Fruit fly (Drosophila melanogaster) whole organism, embryonic: ENCODE measurements around the gene Lrpprc2.

Experiments used
- Awh ChIP-seq: fragments of 200-800 bp; sonication (Bioruptor generic); IDR thresholded peaks from 2 replicates; pipeline ENCODE4, ENCODE4 v1.3.6; 2022; ENCODE audit warnings: missing biosample characterization, missing genetic modification characterization
- BEAF-32 ChIP-seq: fragments of 200-800 bp; sonication (Bioruptor generic); optimal IDR thresholded peaks from 3 replicates; lab custom pipeline; 2017; ENCODE audit warnings: missing biosample characterization, missing genetic modification characterization, mild to moderate bottlenecking, moderate library complexity, missing genetic modification reagents
- CG10431 ChIP-seq: fragments of 200-800 bp; sonication (Bioruptor generic); optimal IDR thresholded peaks from 3 replicates; lab custom pipeline; 2018; ENCODE audit warnings: missing biosample characterization, mild to moderate bottlenecking, missing genetic modification characterization
- CG10543 ChIP-seq: fragments of 200-800 bp; sonication (Bioruptor generic); optimal IDR thresholded peaks from 3 replicates; lab custom pipeline; 2017; ENCODE audit warnings: missing biosample characterization, mild to moderate bottlenecking, missing genetic modification characterization, moderate library complexity
- CG11093 ChIP-seq: fragments of 200-800 bp; sonication (Bioruptor generic); IDR thresholded peaks from 3 replicates; pipeline ENCODE4 v1.3.6; 2022; ENCODE audit warnings: missing biosample characterization, missing genetic modification characterization
- CG14667 ChIP-seq: fragments of 200-800 bp; sonication (Bioruptor generic); IDR thresholded peaks from 2 replicates; pipeline ENCODE4 v1.3.6; 2022; ENCODE audit warnings: missing biosample characterization, missing genetic modification characterization
- CG15479 ChIP-seq: fragments of 200-800 bp; sonication (Bioruptor generic); optimal IDR thresholded peaks from 3 replicates; lab custom pipeline; 2019; ENCODE audit warnings: missing biosample characterization, mild to moderate bottlenecking, missing genetic modification characterization, moderate library complexity
- CG16863 ChIP-seq: fragments of 200-800 bp; sonication (Bioruptor generic); optimal IDR thresholded peaks from 3 replicates; lab custom pipeline; 2016; ENCODE audit warnings: missing biosample characterization, missing genetic modification characterization
- CG17361 ChIP-seq: fragments of 200-800 bp; sonication (Bioruptor generic); IDR thresholded peaks from 3 replicates; pipeline ENCODE4 v1.3.6; 2022; ENCODE audit warnings: missing biosample characterization, missing genetic modification characterization
- CG17385 ChIP-seq: fragments of 200-800 bp; sonication (Bioruptor generic); optimal IDR thresholded peaks from 3 replicates; lab custom pipeline; 2018; ENCODE audit warnings: missing biosample characterization, mild to moderate bottlenecking, missing genetic modification characterization
- CG17912 ChIP-seq: fragments of 200-800 bp; sonication (Bioruptor generic); optimal IDR thresholded peaks from 2 replicates; lab custom pipeline; 2018; ENCODE audit warnings: missing biosample characterization, mild to moderate bottlenecking, missing genetic modification characterization
- CG18764 ChIP-seq: fragments of 200-800 bp; sonication (Bioruptor generic); optimal IDR thresholded peaks from 3 replicates; lab custom pipeline; 2016; ENCODE audit warnings: missing biosample characterization, missing genetic modification characterization
- CG2202 ChIP-seq: fragments of 200-800 bp; sonication (Bioruptor generic); optimal IDR thresholded peaks from 2 replicates; lab custom pipeline; 2018; ENCODE audit warnings: missing biosample characterization, mild to moderate bottlenecking, missing genetic modification characterization
- CG31224 ChIP-seq: fragments of 200-800 bp; sonication (Bioruptor generic); IDR thresholded peaks from 2 replicates; pipeline ENCODE4 v1.3.6; 2022; ENCODE audit warnings: missing biosample characterization, missing genetic modification characterization
- CG34376 ChIP-seq: fragments of 200-800 bp; sonication (Bioruptor generic); optimal IDR thresholded peaks from 2 replicates; lab custom pipeline; 2018; ENCODE audit warnings: missing biosample characterization, mild to moderate bottlenecking, missing genetic modification characterization
- CG34422 ChIP-seq: fragments of 200-800 bp; sonication (Bioruptor generic); IDR thresholded peaks from 3 replicates; pipeline ENCODE4 v1.3.6; 2022; ENCODE audit warnings: missing biosample characterization, missing genetic modification characterization
- CG4360 ChIP-seq: fragments of 200-800 bp; sonication (Bioruptor generic); IDR thresholded peaks from 2 replicates; pipeline ENCODE4 v1.3.6; 2022; ENCODE audit warnings: missing biosample characterization, missing genetic modification characterization
- CG4854 ChIP-seq: fragments of 200-800 bp; sonication (Bioruptor generic); optimal IDR thresholded peaks from 2 replicates; lab custom pipeline; 2016; ENCODE audit warnings: missing biosample characterization, missing genetic modification characterization, inconsistent platforms
- CG6272 ChIP-seq: fragments of 200-800 bp; sonication (Bioruptor generic); IDR thresholded peaks from 2 replicates; pipeline ENCODE4 v1.3.6; 2022; ENCODE audit warnings: missing biosample characterization, missing genetic modification characterization
- CG6689 ChIP-seq: fragments of 200-800 bp; sonication (Bioruptor generic); IDR thresholded peaks from 2 replicates; pipeline ENCODE4 v1.3.6; 2022; ENCODE audit warnings: missing biosample characterization, missing genetic modification characterization
- CG6813 ChIP-seq: fragments of 200-800 bp; sonication (Bioruptor generic); optimal IDR thresholded peaks from 2 replicates; lab custom pipeline; 2017; ENCODE audit warnings: missing biosample characterization, missing genetic modification characterization, mild to moderate bottlenecking, moderate library complexity, missing genetic modification reagents
- CG7839 ChIP-seq: fragments of 200-800 bp; sonication (Bioruptor generic); optimal IDR thresholded peaks from 3 replicates; lab custom pipeline; 2018; ENCODE audit warnings: missing biosample characterization, mild to moderate bottlenecking, missing genetic modification characterization, moderate library complexity
- CG8388 ChIP-seq: fragments of 200-800 bp; sonication (Bioruptor generic); optimal IDR thresholded peaks from 2 replicates; lab custom pipeline; 2019; ENCODE audit warnings: missing biosample characterization, mild to moderate bottlenecking, missing genetic modification characterization, moderate library complexity
- E2f2 ChIP-seq: fragments of 200-800 bp; sonication (Bioruptor generic); IDR thresholded peaks from 2 replicates; pipeline ENCODE4 v1.3.6; 2022; ENCODE audit warnings: missing biosample characterization, missing genetic modification characterization
- Ets97D ChIP-seq: fragments of 200-800 bp; sonication (Bioruptor generic); optimal IDR thresholded peaks from 3 replicates; lab custom pipeline; 2016; ENCODE audit warnings: missing biosample characterization, missing genetic modification characterization
- Fer2 ChIP-seq: fragments of 200-800 bp; sonication (Bioruptor generic); optimal IDR thresholded peaks from 2 replicates; lab custom pipeline; 2018; ENCODE audit warnings: missing biosample characterization, mild to moderate bottlenecking, missing genetic modification characterization, moderate library complexity
- Mrtf ChIP-seq: fragments of 200-800 bp; sonication (Bioruptor generic); IDR thresholded peaks from 3 replicates; pipeline ENCODE4 v1.3.6; 2022; ENCODE audit warnings: missing biosample characterization, missing genetic modification characterization
- Sox102F ChIP-seq: fragments of 200-800 bp; sonication (Bioruptor generic); optimal IDR thresholded peaks from 2 replicates; lab custom pipeline; 2018; ENCODE audit warnings: missing biosample characterization, mild to moderate bottlenecking, missing genetic modification characterization, moderate library complexity
- br ChIP-seq: fragments of >200 bp; optimal IDR thresholded peaks from 2 replicates; lab custom pipeline; 2017
- crol ChIP-seq: fragments of 200-800 bp; sonication (Bioruptor generic); IDR thresholded peaks from 2 replicates; pipeline ENCODE4 v1.3.6; 2022; ENCODE audit warnings: missing biosample characterization, missing genetic modification characterization
- disco-r ChIP-seq: fragments of 200-800 bp; sonication (Bioruptor generic); optimal IDR thresholded peaks from 2 replicates; lab custom pipeline; 2016; ENCODE audit warnings: missing biosample characterization, missing genetic modification characterization
- esg ChIP-seq: fragments of 200-800 bp; sonication (Bioruptor generic); conservative IDR thresholded peaks from 2 replicates; pipeline ENCODE4 v1.3.6; 2022; ENCODE audit warnings: missing biosample characterization, missing genetic modification characterization
- gcm2 ChIP-seq: fragments of 200-800 bp; sonication (Bioruptor generic); optimal IDR thresholded peaks from 2 replicates; lab custom pipeline; 2016; ENCODE audit warnings: missing biosample characterization, missing genetic modification characterization
- h ChIP-seq: fragments of >200 bp; optimal IDR thresholded peaks from 2 replicates; lab custom pipeline; 2017
- jumu ChIP-seq: fragments of 200-800 bp; sonication (Bioruptor generic); optimal IDR thresholded peaks from 3 replicates; lab custom pipeline; 2016; ENCODE audit warnings: missing biosample characterization, missing genetic modification characterization
- nom ChIP-seq: fragments of 200-800 bp; sonication (Bioruptor generic); optimal IDR thresholded peaks from 2 replicates; lab custom pipeline; 2017; ENCODE audit warnings: missing biosample characterization, missing genetic modification characterization, mild to moderate bottlenecking, moderate library complexity, missing genetic modification reagents
- oc ChIP-seq: fragments of 200-800 bp; sonication (Bioruptor generic); optimal IDR thresholded peaks from 2 replicates; lab custom pipeline; 2018; ENCODE audit warnings: missing biosample characterization, mild to moderate bottlenecking, missing genetic modification characterization, moderate library complexity
- org-1 ChIP-seq: fragments of 200-800 bp; sonication (Bioruptor generic); optimal IDR thresholded peaks from 2 replicates; lab custom pipeline; 2017; ENCODE audit warnings: missing biosample characterization, missing genetic modification characterization
- pros ChIP-seq: fragments of 200-800 bp; sonication (Bioruptor generic); optimal IDR thresholded peaks from 3 replicates; lab custom pipeline; 2019; ENCODE audit warnings: missing biosample characterization, mild to moderate bottlenecking, missing genetic modification characterization, moderate library complexity
- ranshi ChIP-seq: fragments of 200-800 bp; sonication (Bioruptor generic); IDR thresholded peaks from 2 replicates; pipeline ENCODE4 v1.3.6; 2022; ENCODE audit warnings: missing biosample characterization, missing genetic modification characterization
- schlank ChIP-seq: fragments of 200-800 bp; sonication (Bioruptor generic); optimal IDR thresholded peaks from 2 replicates; lab custom pipeline; 2018; ENCODE audit warnings: missing biosample characterization, mild to moderate bottlenecking, missing genetic modification characterization
- seq ChIP-seq: fragments of 200-800 bp; sonication (Bioruptor generic); IDR thresholded peaks from 2 replicates; pipeline ENCODE4 v1.3.6; 2022; ENCODE audit warnings: missing biosample characterization, missing genetic modification characterization
- so ChIP-seq: fragments of 200-800 bp; sonication (Bioruptor generic); IDR thresholded peaks from 3 replicates; pipeline ENCODE4 v1.3.6; 2022; ENCODE audit warnings: missing biosample characterization, missing genetic modification characterization
- sug ChIP-seq: fragments of 200-800 bp; optimal IDR thresholded peaks from 2 replicates; lab custom pipeline; 2019; ENCODE audit warnings: missing biosample characterization, mild to moderate bottlenecking, missing genetic modification characterization, moderate library complexity
- tin ChIP-seq: fragments of 200-800 bp; sonication (Bioruptor generic); optimal IDR thresholded peaks from 3 replicates; lab custom pipeline; 2016; ENCODE audit warnings: missing biosample characterization, missing genetic modification characterization
- vfl ChIP-seq: fragments of 200-800 bp; sonication (Bioruptor generic); optimal IDR thresholded peaks from 2 replicates; lab custom pipeline; 2016; ENCODE audit warnings: missing biosample characterization, missing genetic modification characterization

Gene Lrpprc2

DNA sequence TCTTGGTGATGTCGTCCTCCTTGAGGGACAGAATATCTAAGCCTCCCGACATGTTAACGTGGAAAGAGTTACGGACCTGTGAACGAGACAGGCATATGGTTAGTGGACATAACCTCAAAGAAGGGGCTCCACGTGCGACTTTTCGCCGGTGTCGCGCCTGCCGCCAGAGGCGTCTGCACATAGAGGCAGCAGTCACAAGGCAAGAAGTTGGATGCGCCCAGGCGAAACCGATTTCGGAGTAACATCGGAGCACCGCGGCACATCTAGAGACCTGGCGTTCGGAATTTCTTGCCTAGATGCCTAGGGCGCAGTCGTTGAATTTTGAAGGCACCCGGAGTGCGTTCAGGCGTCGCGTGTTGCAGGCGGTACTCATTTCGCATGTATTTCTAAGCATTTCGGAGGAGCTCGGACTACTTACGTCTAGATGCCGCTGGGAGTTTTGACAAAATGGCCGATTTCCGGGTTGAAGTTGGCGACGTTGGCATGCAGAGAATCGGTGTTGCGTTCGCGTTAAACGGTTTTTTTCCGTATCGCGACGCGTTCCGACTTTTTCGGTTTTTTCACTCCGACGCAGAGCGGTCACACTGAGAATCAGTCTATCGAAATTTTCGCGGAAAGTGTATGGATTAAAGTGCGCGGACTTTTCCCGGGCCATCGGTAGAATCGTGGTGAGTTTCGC is 22.6 kb upstream of the Lrpprc2 start, which contains the start of the genes sta and inc (continued):
- TF ChIP-seq pros (GFP tag; lab: Kevin White, UChicago), result peak; percentile 32

DNA sequence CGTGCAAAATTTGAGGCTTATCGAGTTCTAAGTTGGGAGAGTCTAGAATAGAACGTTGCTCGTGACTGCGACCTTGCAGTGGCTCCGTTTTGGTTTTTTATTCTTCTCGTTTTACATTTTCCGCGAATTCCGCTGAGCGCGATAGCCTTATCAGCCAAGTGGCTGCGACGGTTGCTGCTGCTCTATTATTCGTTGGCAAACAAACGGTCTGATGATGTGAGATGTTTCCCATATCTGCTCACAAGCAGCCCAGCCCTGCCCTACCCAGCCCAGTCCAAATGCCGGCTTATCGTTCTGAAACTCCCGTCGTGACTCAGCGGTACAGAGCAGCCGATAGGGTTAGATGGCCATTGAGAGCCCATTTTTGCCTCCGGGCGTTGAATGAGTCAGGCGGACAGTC is 20.0 kb upstream of the Lrpprc2 start:
- TF ChIP-seq BEAF-32 (GFP tag; lab: Kevin White, UChicago) (no peak), CG10543 (GFP tag; lab: Kevin White, UChicago) (peak; percentile 23), Sox102F (GFP tag; lab: Kevin White, UChicago) (no peak), nom (GFP tag; lab: Kevin White, UChicago) (peak; percentile 4), sug (tag; lab: Kevin White, UChicago) (peak; percentile 20), disco-r (GFP tag; lab: Kevin White, UChicago) (no peak), CG34376 (GFP tag; lab: Kevin White, UChicago) (peak; percentile 45), CG15479 (GFP tag; lab: Kevin White, UChicago) (peak; percentile 87)

DNA sequence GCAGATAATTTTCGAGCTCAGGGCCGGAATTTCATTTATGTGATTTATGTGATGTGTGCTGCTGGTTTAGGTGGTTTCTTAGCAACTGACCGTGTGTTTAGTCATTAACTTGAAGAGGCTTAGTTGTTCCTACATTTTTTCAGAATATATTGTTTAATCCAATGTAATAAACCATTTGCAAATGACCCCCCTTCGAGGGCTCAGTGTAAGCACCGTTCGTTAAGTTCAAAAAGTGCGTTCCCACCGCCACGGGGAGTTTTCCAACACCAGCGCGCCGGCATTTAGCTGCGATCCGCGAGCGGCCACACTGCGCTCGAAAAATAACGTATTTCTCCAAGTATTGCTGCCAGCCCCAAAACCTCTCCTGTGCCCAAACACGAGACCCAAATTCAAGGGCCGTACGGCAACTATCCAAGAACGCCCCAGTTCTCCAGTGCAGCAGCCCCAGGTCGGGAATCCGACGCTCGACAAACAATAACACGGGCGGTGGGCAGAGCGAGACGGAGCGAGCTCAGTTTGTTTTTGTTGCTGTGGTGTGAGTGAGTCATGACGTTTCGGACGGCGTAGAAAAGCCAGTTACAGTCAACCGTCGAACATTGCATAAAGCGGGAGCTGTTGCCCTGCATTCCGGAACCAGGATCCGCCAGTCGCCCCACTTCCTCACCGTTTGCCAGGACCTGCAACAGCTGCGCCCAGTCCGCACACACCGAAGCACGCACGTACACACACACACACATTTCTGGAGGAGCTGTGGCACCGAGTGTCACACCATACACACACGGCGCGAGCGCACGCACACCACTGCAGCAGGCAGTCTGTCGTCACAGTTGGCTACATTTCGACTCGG is 18.1 kb upstream of the Lrpprc2 start, which contains the start of gene rush:
rush (plus strand) TSS at position 277 of the 847 bp plus-strand sequence.
- no peak for TF ChIP-seq CG34422
- TF ChIP-seq jumu (GFP tag; lab: Kevin White, UChicago), result peak; percentile 15
- TF ChIP-seq Fer2 (tag; lab: Kevin White, UChicago), result no peak
- no peak for TF ChIP-seq CG31224 (GFP tag; lab: Robert Waterston, UW)
- no peak for TF ChIP-seq CG11093
- TF ChIP-seq CG8388 (GFP tag; lab: Kevin White, UChicago), result no peak
- TF ChIP-seq crol (GFP tag; lab: Robert Waterston, UW), result no peak
- no peak for TF ChIP-seq CG17912 (GFP tag; lab: Kevin White, UChicago)
- TF ChIP-seq CG2202, result no peak
- no peak for TF ChIP-seq br (lab: Kevin White, UChicago)
- no peak for TF ChIP-seq Awh (GFP tag; lab: Robert Waterston, UW)
- TF ChIP-seq esg, result no peak
- TF ChIP-seq E2f2 (GFP tag; lab: Robert Waterston, UW), result peak; percentile 73
- TF ChIP-seq seq, result no peak
- no peak for TF ChIP-seq gcm2 (GFP tag; lab: Kevin White, UChicago)
- TF ChIP-seq CG4854 (GFP tag; lab: Kevin White, UChicago), result no peak
- TF ChIP-seq CG16863 (GFP tag; lab: Kevin White, UChicago), result no peak
- 0 out of 3 replicates have a peak, but pooled peaks have one; percentile 24 for TF ChIP-seq CG17361 (GFP tag; lab: Robert Waterston, UW)
- no peak for TF ChIP-seq Mrtf (GFP tag; lab: Robert Waterston, UW)
- no peak for TF ChIP-seq CG10431 (GFP tag; lab: Kevin White, UChicago)
- TF ChIP-seq CG6689, result 0 out of 2 replicates have a peak, but pooled peaks have one; percentile 12
- TF ChIP-seq org-1 (GFP tag; lab: Kevin White, UChicago), result no peak
- peak; percentile 7 for TF ChIP-seq CG17385 (GFP tag; lab: Kevin White, UChicago)
- peak; percentile 20 for TF ChIP-seq tin (GFP tag; lab: Kevin White, UChicago)
- TF ChIP-seq CG7839 (tag; lab: Kevin White, UChicago), result peak; percentile 0
- TF ChIP-seq oc (tag; lab: Kevin White, UChicago), result no peak
- no peak for TF ChIP-seq vfl (GFP tag; lab: Kevin White, UChicago)
- TF ChIP-seq so (GFP tag; lab: Robert Waterston, UW), result no peak
- TF ChIP-seq CG4360 (GFP tag; lab: Robert Waterston, UW), result peak; percentile 26; the same call in 1 of the 2 replicates
- TF ChIP-seq ranshi (GFP tag; lab: Robert Waterston, UW), result 0 out of 2 replicates have a peak, but pooled peaks have one; percentile 24
- TF ChIP-seq h (lab: Kevin White, UChicago), result no peak
- TF ChIP-seq schlank (tag; lab: Kevin White, UChicago), result no peak
- TF ChIP-seq Ets97D (GFP tag; lab: Kevin White, UChicago), result peak; percentile 48
- TF ChIP-seq CG14667 (GFP tag; lab: Robert Waterston, UW), result no peak
- no peak for TF ChIP-seq CG6813 (GFP tag; lab: Kevin White, UChicago)
- no peak for TF ChIP-seq CG6272
- TF ChIP-seq CG18764 (GFP tag; lab: Kevin White, UChicago), result no peak
